Worm (Caenorhabditis elegans): ENCODE measurements around the gene C34C12.8.

DNA sequence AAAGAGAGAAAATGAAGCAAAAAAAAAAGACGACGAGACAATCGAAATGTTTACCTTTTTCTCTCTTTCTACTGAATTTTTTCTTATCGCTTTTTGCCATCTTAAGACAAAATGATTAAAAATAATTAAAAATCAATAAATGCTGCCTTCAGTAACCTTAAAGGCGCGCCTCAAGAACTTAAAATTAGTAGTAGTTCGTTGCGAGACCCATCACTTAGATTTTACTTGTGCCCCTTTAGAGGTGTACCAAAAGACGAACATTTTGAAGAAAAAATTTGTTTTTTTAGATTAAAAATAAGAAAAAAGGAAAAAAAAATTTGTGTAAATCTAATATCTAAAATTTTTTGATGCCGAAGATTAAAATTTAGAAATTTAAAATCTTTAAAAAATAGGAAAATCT lies 10.8 kb downstream of the C34C12.8 start:
- TF ChIP-seq aly-2 (tag; optimal IDR thresholded peaks at IDR 0.05) (no peak), nhr-11 (tag; optimal IDR thresholded peaks at IDR 0.05) (no peak), elt-3 (tag; optimal IDR thresholded peaks at IDR 0.05) (no peak), crh-2 (tag; optimal IDR thresholded peaks at IDR 0.05) (no peak), F13H6.1 (tag; optimal IDR thresholded peaks at IDR 0.05) (no peak), R02D3.7 (tag; optimal IDR thresholded peaks at IDR 0.05) (no peak), nhr-237 (tag; optimal IDR thresholded peaks at IDR 0.05) (no peak), ztf-4 (tag; optimal IDR thresholded peaks at IDR 0.05) (no peak), zag-1 (tag; optimal IDR thresholded peaks at IDR 0.05) (no peak)

Data from whole organism, L2 larva.